Worm (Caenorhabditis elegans): ENCODE data around the gene dgn-1.

dgn-1 gene

DNA sequence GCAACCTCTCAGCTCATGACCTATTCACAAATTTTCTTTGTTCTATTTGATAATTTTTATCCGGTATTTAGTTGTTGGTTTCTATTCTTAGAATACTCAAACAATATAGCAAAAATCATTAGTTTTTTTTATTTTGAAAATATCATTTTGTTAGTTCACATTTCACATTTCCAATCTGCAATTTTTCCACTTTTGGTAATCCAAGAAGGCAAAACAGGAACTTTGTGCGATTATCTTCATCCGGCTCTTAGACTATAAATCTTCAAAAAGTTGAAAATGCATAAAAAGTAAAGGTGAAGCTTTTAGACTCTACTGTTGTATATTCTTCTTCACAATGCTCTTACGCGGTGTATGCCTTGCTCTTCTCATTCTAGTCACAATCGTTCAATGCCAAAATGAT is 29.6 kb upstream of the dgn-1 start, which contains the start of gene nlp-19:
nlp-19 (plus strand) TSS at position 301 of the 400 bp plus-strand sequence.
- TF ChIP-seq unc-62 (GFP tag; optimal IDR thresholded peaks at IDR 0.05) (no peak), lin-39 (tag; optimal IDR thresholded peaks at IDR 0.05) (no peak), ceh-88 (GFP tag; IDR thresholded peaks at IDR 0.05) (no peak), ztf-4 (tag; optimal IDR thresholded peaks at IDR 0.05) (no peak), rnt-1 (tag; optimal IDR thresholded peaks at IDR 0.05) (no peak), pqm-1 (tag; optimal IDR thresholded peaks at IDR 0.05) (no peak), elt-2 (tag; optimal IDR thresholded peaks at IDR 0.05) (no peak), ama-1 (optimal IDR thresholded peaks at IDR 0.05) (no peak), efl-1 (optimal IDR thresholded peaks at IDR 0.05) (no peak), efl-1 (GFP tag; optimal IDR thresholded peaks at IDR 0.05 in 1 of 2) (no peak), irx-1 (tag; optimal IDR thresholded peaks at IDR 0.05) (no peak), C34B4.2 (tag; optimal IDR thresholded peaks at IDR 0.05) (no peak), ceh-90 (tag; optimal IDR thresholded peaks at IDR 0.05) (no peak), snu-23 (GFP tag; optimal IDR thresholded peaks at IDR 0.05) (no peak), snpc-4 (tag; optimal IDR thresholded peaks at IDR 0.05) (no peak), dsc-1 (tag; optimal IDR thresholded peaks at IDR 0.05) (no peak), pax-3 (tag; optimal IDR thresholded peaks at IDR 0.05) (no peak), nhr-76 (tag; optimal IDR thresholded peaks at IDR 0.05) (no peak)

ce11 chrX:10956972-10957678 is 28.3 kb upstream of the dgn-1 start:
- TF ChIP-seq elt-2 (tag; optimal IDR thresholded peaks at IDR 0.05), result peak; percentile 5
- TF ChIP-seq C34B4.2 (tag; optimal IDR thresholded peaks at IDR 0.05), result no peak

DNA sequence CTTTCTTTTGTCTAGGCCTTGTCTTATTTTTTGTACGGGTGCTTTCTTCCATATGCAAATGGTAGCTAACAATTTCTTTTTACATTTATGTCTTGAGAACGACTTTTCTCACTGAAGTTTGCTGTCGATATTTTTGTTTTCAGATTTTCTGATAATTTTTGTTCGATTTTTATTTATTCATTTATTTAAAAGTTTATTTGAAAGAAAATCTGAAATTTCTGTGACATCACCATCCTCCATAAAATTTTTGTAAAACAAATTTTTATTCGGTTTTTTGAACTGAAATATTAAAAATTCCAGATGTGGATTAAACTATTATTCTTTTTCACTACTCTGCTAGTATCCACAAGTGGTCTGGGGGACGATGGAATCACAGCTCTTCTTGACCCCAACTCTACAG is 25.0 kb upstream of the dgn-1 start, which contains the start of gene pbo-4:
pbo-4 (plus strand) TSS at position 301 of the 400 bp plus-strand sequence.
- TF ChIP-seq ztf-11 (tag; optimal IDR thresholded peaks at IDR 0.05), result no peak
- no peak for TF ChIP-seq ama-1 (optimal IDR thresholded peaks at IDR 0.05)
- TF ChIP-seq egl-13 (tag; optimal IDR thresholded peaks at IDR 0.05), result no peak
- TF ChIP-seq grh-1 (GFP tag; IDR thresholded peaks at IDR 0.05), result no peak
- no peak for TF ChIP-seq C04F5.9 (tag; optimal IDR thresholded peaks at IDR 0.05)
- TF ChIP-seq tlp-1 (tag; optimal IDR thresholded peaks at IDR 0.05), result no peak
- TF ChIP-seq snu-23 (GFP tag; optimal IDR thresholded peaks at IDR 0.05), result no peak
- TF ChIP-seq efl-3 (GFP tag; optimal IDR thresholded peaks at IDR 0.05), result no peak
- TF ChIP-seq aha-1 (tag; optimal IDR thresholded peaks at IDR 0.05), result no peak
- no peak for TF ChIP-seq snpc-4 (tag; optimal IDR thresholded peaks at IDR 0.05)
- TF ChIP-seq sptf-1 (tag; optimal IDR thresholded peaks at IDR 0.05), result no peak
- TF ChIP-seq fos-1 (tag; optimal IDR thresholded peaks at IDR 0.05), result no peak
- TF ChIP-seq nhr-90 (tag; optimal IDR thresholded peaks at IDR 0.05; ENCODE audit: poor library complexity), result no peak
- TF ChIP-seq nhr-237 (tag; optimal IDR thresholded peaks at IDR 0.05), result no peak
- no peak for TF ChIP-seq aly-2 (tag; optimal IDR thresholded peaks at IDR 0.05)
- no peak for TF ChIP-seq pax-3 (tag; optimal IDR thresholded peaks at IDR 0.05)

DNA sequence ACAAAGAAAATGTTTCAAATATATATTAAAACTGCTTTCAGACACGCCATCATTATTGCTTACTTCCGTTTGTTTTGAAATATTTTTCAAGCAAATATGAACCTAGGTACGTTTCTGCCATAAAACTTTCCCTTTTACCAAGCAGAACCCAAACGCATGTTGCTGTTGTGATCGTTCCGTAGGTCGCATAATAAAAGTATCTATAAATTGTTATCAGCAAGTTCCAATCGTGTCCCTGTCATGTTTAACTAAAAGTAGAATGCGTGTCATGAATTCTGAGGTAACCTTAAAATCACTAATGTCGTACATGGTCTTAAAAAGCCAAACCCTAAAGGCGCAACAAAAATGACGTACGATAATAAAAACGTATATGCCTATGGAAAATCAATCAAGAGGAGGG is 23.1 kb upstream of the dgn-1 start:
- no peak for TF ChIP-seq nhr-77 (tag; optimal IDR thresholded peaks at IDR 0.05)

DNA sequence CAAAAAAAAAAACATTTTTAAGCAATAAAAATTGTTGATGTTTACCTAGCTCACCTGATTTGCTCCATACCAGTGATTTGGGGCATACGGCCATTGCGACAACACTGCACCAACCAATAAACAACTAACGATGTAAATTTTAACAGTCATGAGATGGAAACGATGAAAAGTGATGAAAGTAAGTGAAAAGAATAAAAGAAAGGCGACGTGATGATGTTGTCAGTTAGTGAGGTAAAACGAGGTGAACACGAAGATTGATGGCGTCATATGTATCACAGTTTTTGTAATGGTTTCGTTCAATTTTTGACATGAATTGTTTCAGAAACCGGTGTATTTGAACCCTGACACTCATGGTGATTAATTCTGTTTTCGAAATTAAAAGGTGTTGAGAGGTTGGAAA is 22.4 kb upstream of the dgn-1 start, which contains the start of gene K09C8.7:
K09C8.7 (minus strand) TSS at position 226 of the 400 bp plus-strand sequence.
- TF ChIP-seq blmp-1 (tag; optimal IDR thresholded peaks at IDR 0.05), result peak; percentile 60
- peak in 1 of 2 experiments; percentile 9 for TF ChIP-seq lin-35 (GFP tag; optimal IDR thresholded peaks at IDR 0.05)
- TF ChIP-seq aha-1 (tag; optimal IDR thresholded peaks at IDR 0.05), result no peak
- TF ChIP-seq fkh-8 (tag; optimal IDR thresholded peaks at IDR 0.05), result no peak

All from whole organism, L1 larva.